Worm (Caenorhabditis elegans) whole organism, late embryonic: ENCODE measurements around the gene srbc-20.

ENCODE experiments used
- ama-1 ChIP-seq: fragments of 150-350 bp; optimal IDR thresholded peaks from 2 replicates; lab custom pipeline; 2014
- dve-1 ChIP-seq: sonication (generic microtip); optimal IDR thresholded peaks from 2 replicates; lab custom pipeline; 2017; ENCODE audit warnings: antibody characterized with exemption, mild to moderate bottlenecking, missing genetic modification characterization, missing compliant biosample characterization
- ets-4 ChIP-seq: sonication (generic microtip); optimal IDR thresholded peaks from 2 replicates; lab custom pipeline; 2016; ENCODE audit warnings: missing genetic modification characterization, missing compliant biosample characterization
- fkh-6 ChIP-seq: sonication (generic microtip); optimal IDR thresholded peaks from 2 replicates; lab custom pipeline; 2016; ENCODE audit warnings: missing genetic modification characterization, missing compliant biosample characterization
- lim-6 ChIP-seq: sonication (generic microtip); optimal IDR thresholded peaks from 2 replicates; lab custom pipeline; 2016; ENCODE audit warnings: missing genetic modification characterization, missing compliant biosample characterization
- lin-11 ChIP-seq: fragments of 200-800 bp; sonication (Bioruptor generic); optimal IDR thresholded peaks from 2 replicates; lab custom pipeline; 2018; ENCODE audit warnings: mild to moderate bottlenecking, missing genetic modification characterization, missing compliant biosample characterization
- nhr-11 ChIP-seq: fragments of 150-350 bp; optimal IDR thresholded peaks from 2 replicates; lab custom pipeline; 2014; ENCODE audit warnings: missing biosample characterization, missing genetic modification characterization
- pha-4 ChIP-seq: fragments of 150-350 bp; optimal IDR thresholded peaks from 2 replicates; lab custom pipeline; 2018; ENCODE audit warnings: missing biosample characterization, missing genetic modification reagents, missing genetic modification characterization
- pqm-1 ChIP-seq: sonication (generic microtip); optimal IDR thresholded peaks from 2 replicates; lab custom pipeline; 2016; ENCODE audit warnings: missing genetic modification characterization, missing compliant biosample characterization

DNA sequence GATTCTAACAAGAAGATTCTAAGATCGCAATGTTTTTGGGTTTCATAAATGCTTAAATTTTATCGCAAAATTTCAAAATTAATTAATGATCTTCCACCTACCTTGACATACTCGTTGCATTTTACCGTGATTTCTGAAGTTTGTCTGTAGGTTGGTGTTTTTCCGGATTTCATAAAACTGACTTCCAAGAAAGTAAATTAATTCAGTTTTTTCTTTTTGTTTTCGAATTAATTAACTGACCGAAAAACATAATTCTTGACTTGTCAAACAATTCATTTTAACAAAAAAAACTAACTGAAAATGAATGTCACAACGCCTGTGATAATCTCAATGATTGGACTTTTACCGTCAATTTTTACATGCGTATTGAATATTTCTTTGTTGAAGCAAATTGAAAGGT is 34.8 kb downstream of the srbc-20 start, which contains the start of gene srbc-16:
- no peak for TF ChIP-seq lin-11 (tag; lab: Kevin White, UChicago)
- TF ChIP-seq ets-4 (tag; lab: Kevin White, UChicago), result no peak
- TF ChIP-seq dve-1 (tag; lab: Kevin White, UChicago), result no peak
- no peak for TF ChIP-seq ama-1 (lab: Kevin White, UChicago)
- no peak for TF ChIP-seq pqm-1 (tag; lab: Kevin White, UChicago)
- no peak for TF ChIP-seq pha-4 (tag; lab: Kevin White, UChicago)
- TF ChIP-seq nhr-11 (tag; lab: Kevin White, UChicago), result no peak
- TF ChIP-seq fkh-6 (tag; lab: Kevin White, UChicago), result no peak
- TF ChIP-seq lim-6 (tag; lab: Kevin White, UChicago), result no peak
